Fruit fly (Drosophila melanogaster): ENCODE results near the gene CG14053.

CG14053 gene

dm6 chrX:2168485-2169199 lies 25.1 kb downstream of the CG14053 start:
- 0 out of 2 replicates have a peak, but pooled peaks have one; percentile 10 for TF ChIP-seq crol (GFP tag; IDR thresholded peaks at IDR 0.05)
- no peak for TF ChIP-seq Mrtf (GFP tag; IDR thresholded peaks at IDR 0.05)
- no peak for TF ChIP-seq CG18262 (tag; optimal IDR thresholded peaks at IDR 0.05)
- TF ChIP-seq CTCF (GFP tag; optimal IDR thresholded peaks at IDR 0.05), result no peak
- TF ChIP-seq CG16863 (GFP tag; optimal IDR thresholded peaks at IDR 0.05), result no peak
- TF ChIP-seq CG13123 (GFP tag; optimal IDR thresholded peaks at IDR 0.05), result no peak
- TF ChIP-seq oc (tag; optimal IDR thresholded peaks at IDR 0.05), result no peak
- TF ChIP-seq CG6654 (GFP tag; optimal IDR thresholded peaks at IDR 0.05), result no peak
- peak; percentile 46; the same call in 1 of the 3 replicates for TF ChIP-seq sr (GFP tag; IDR thresholded peaks at IDR 0.05)
- TF ChIP-seq CG4854 (GFP tag; optimal IDR thresholded peaks at IDR 0.05), result no peak
- no peak for TF ChIP-seq CG3995 (GFP tag; optimal IDR thresholded peaks at IDR 0.05)
- TF ChIP-seq run (tag; optimal IDR thresholded peaks at IDR 0.05), result no peak
- TF ChIP-seq Elba2 (GFP tag; optimal IDR thresholded peaks at IDR 0.05), result no peak
- TF ChIP-seq jigr1 (GFP tag; IDR thresholded peaks at IDR 0.05), result no peak
- no peak for TF ChIP-seq CG7928 (GFP tag; optimal IDR thresholded peaks at IDR 0.05)
- TF ChIP-seq Dip2 (GFP tag; IDR thresholded peaks at IDR 0.05), result no peak
- TF ChIP-seq gce (GFP tag; IDR thresholded peaks at IDR 0.05), result no peak
- no peak for TF ChIP-seq E2f1 (GFP tag; IDR thresholded peaks at IDR 0.05)
- TF ChIP-seq CG16813 (GFP tag; IDR thresholded peaks at IDR 0.05; ENCODE audit: partially characterized antibody), result no peak
- peak; percentile 44 for TF ChIP-seq cwo (GFP tag; optimal IDR thresholded peaks at IDR 0.05)
- 0 out of 4 replicates have a peak, but pooled peaks have one; percentile 57 for TF ChIP-seq chinmo (GFP tag; IDR thresholded peaks at IDR 0.05; ENCODE audit: partially characterized antibody)
- no peak for TF ChIP-seq Mes4 (GFP tag; optimal IDR thresholded peaks at IDR 0.05)
- TF ChIP-seq Bgb (GFP tag; IDR thresholded peaks at IDR 0.05; ENCODE audit: partially characterized antibody), result no peak
- TF ChIP-seq Pdp1 (GFP tag; optimal IDR thresholded peaks at IDR 0.05), result peak in 1 of 2 experiments; percentile 53
- TF ChIP-seq CG12769 (tag; optimal IDR thresholded peaks at IDR 0.05), result peak; percentile 57
- TF ChIP-seq CG9817 (tag; optimal IDR thresholded peaks at IDR 0.05), result no peak
- TF ChIP-seq sd (tag; optimal IDR thresholded peaks at IDR 0.05), result peak; percentile 79
- TF ChIP-seq CG3847 (GFP tag; IDR thresholded peaks at IDR 0.05), result no peak
- peak; percentile 85 for TF ChIP-seq Hr39 (optimal IDR thresholded peaks at IDR 0.05)
- TF ChIP-seq gfzf (GFP tag; optimal IDR thresholded peaks at IDR 0.05), result no peak
- no peak for TF ChIP-seq Dek (tag; optimal IDR thresholded peaks at IDR 0.05)
- TF ChIP-seq nau (GFP tag; optimal IDR thresholded peaks at IDR 0.05), result no peak
- TF ChIP-seq CG11398 (GFP tag; optimal IDR thresholded peaks at IDR 0.05), result no peak
- TF ChIP-seq CG10543 (GFP tag; optimal IDR thresholded peaks at IDR 0.05), result peak; percentile 12
- no peak for TF ChIP-seq ind (GFP tag; optimal IDR thresholded peaks at IDR 0.05)
- no peak for TF ChIP-seq dmrt11E (tag; optimal IDR thresholded peaks at IDR 0.05)
- no peak for TF ChIP-seq CG4404 (GFP tag; IDR thresholded peaks at IDR 0.05)

- TF ChIP-seq CG13775 (GFP tag; optimal IDR thresholded peaks at IDR 0.05) (no peak), nerfin-1 (tag; optimal IDR thresholded peaks at IDR 0.05) (no peak), CG10366 (GFP tag; IDR thresholded peaks at IDR 0.05) (peak; percentile 73), CG6791 (GFP tag; IDR thresholded peaks at IDR 0.05; ENCODE audit: partially characterized antibody) (no peak), dmrt99B (tag; optimal IDR thresholded peaks at IDR 0.05) (peak; percentile 74), dm (GFP tag; optimal IDR thresholded peaks at IDR 0.05) (no peak), CG6854 (GFP tag; optimal IDR thresholded peaks at IDR 0.05) (no peak), Mrtf (GFP tag; IDR thresholded peaks at IDR 0.05) (no peak), CG8765 (GFP tag; IDR thresholded peaks at IDR 0.05) (no peak), CG3995 (GFP tag; optimal IDR thresholded peaks at IDR 0.05) (no peak), Hr3 (GFP tag; optimal IDR thresholded peaks at IDR 0.05) (peak; percentile 42), nerfin-2 (GFP tag; IDR thresholded peaks at IDR 0.05; ENCODE audit: partially characterized antibody) (no peak), Gug (GFP tag; IDR thresholded peaks at IDR 0.05) (peak; percentile 59; the same call in 3 of the 4 replicates), CG4854 (GFP tag; optimal IDR thresholded peaks at IDR 0.05) (no peak), CG11504 (tag; optimal IDR thresholded peaks at IDR 0.05) (peak; percentile 59), cato (GFP tag; optimal IDR thresholded peaks at IDR 0.05; ENCODE audit: borderline replicate concordance) (no peak), fd102C (GFP tag; optimal IDR thresholded peaks at IDR 0.05) (no peak)
Measured at dm6 chrX:2166129-2166528, 27.6 kb downstream of the CG14053 start.
